Fruit fly (Drosophila melanogaster) whole organism, wandering third instar larva: ENCODE results near the gene Snx21.

Source experiments
- Abd-B ChIP-seq: fragments of >200 bp; optimal IDR thresholded peaks from 2 replicates; lab custom pipeline; 2017; ENCODE audit warnings: missing biosample characterization, missing genetic modification characterization
- CG32264 ChIP-seq: fragments of 200-800 bp; sonication (Bioruptor generic); optimal IDR thresholded peaks from 2 replicates; lab custom pipeline; 2016; ENCODE audit warnings: missing biosample characterization, missing genetic modification characterization
- CG9705 ChIP-seq: fragments of 200-800 bp; sonication (Bioruptor generic); optimal IDR thresholded peaks from 2 replicates; lab custom pipeline; 2018; ENCODE audit warnings: missing biosample characterization, mild to moderate bottlenecking, missing genetic modification characterization
- CrebA ChIP-seq: fragments of 200-800 bp; sonication (Bioruptor generic); optimal IDR thresholded peaks from 2 replicates; lab custom pipeline; 2016; ENCODE audit warnings: missing biosample characterization, mild to moderate bottlenecking, missing genetic modification characterization, borderline replicate concordance
- Dfd ChIP-seq: fragments of >200 bp; optimal IDR thresholded peaks from 2 replicates; lab custom pipeline; 2017; ENCODE audit warnings: missing biosample characterization, missing genetic modification characterization
- Dif ChIP-seq: fragments of 200-275, 200-300 bp; sonication (Bioruptor generic); optimal IDR thresholded peaks from 2 replicates; lab custom pipeline; 2018; ENCODE audit warnings: missing biosample characterization, missing genetic modification characterization; ENCODE audit not compliant: partially characterized antibody
- GATAd ChIP-seq: sonication (Bioruptor generic); optimal IDR thresholded peaks from 2 replicates; lab custom pipeline; 2016; ENCODE audit warnings: missing biosample characterization, missing genetic modification characterization
- HLH106 ChIP-seq: fragments of 200-800 bp; optimal IDR thresholded peaks from 3 replicates; lab custom pipeline; 2019; ENCODE audit warnings: missing biosample characterization, mild to moderate bottlenecking, missing genetic modification characterization, moderate library complexity
- Hnf4 ChIP-seq: fragments of 200-800 bp; sonication (Bioruptor generic); optimal IDR thresholded peaks from 2 replicates; lab custom pipeline; 2016; ENCODE audit warnings: missing biosample characterization, mild to moderate bottlenecking, missing genetic modification characterization
- Hr78 ChIP-seq: fragments of >200 bp; optimal IDR thresholded peaks from 2 replicates; lab custom pipeline; 2017; ENCODE audit warnings: missing biosample characterization, missing genetic modification characterization
- Hr83 ChIP-seq: fragments of 200-300 bp; sonication (Bioruptor generic); optimal IDR thresholded peaks from 2 replicates; lab custom pipeline; 2016; ENCODE audit warnings: missing biosample characterization, mild to moderate bottlenecking, missing genetic modification characterization, moderate library complexity; ENCODE audit not compliant: poor library complexity, severe bottlenecking
- Jra ChIP-seq: sonication (Bioruptor generic); optimal IDR thresholded peaks from 2 replicates; lab custom pipeline; 2016; ENCODE audit warnings: missing biosample characterization, missing genetic modification characterization
- Mio ChIP-seq: sonication (Bioruptor generic); optimal IDR thresholded peaks from 2 replicates; lab custom pipeline; 2016; ENCODE audit warnings: missing biosample characterization, missing genetic modification characterization
- Myc ChIP-seq: fragments of >200 bp; optimal IDR thresholded peaks from 2 replicates; lab custom pipeline; 2017
- N ChIP-seq: fragments of >200 bp; optimal IDR thresholded peaks from 2 replicates; lab custom pipeline; 2018; ENCODE audit warnings: missing biosample characterization, missing external identifiers, missing genetic modification characterization
- OdsH ChIP-seq: fragments of 200-800 bp; sonication (Bioruptor generic); optimal IDR thresholded peaks from 2 replicates; lab custom pipeline; 2016; ENCODE audit warnings: missing biosample characterization, mild to moderate bottlenecking, missing genetic modification characterization
- Rel ChIP-seq, 2 experiments: fragments of 200-800 bp; sonication (Bioruptor generic) in 1 of 2; optimal IDR thresholded peaks; 2 replicates in 1 of 2; 3 replicates in 1 of 2; lab custom pipeline; 2016 to 2019; ENCODE audit warnings: mild to moderate bottlenecking in 2 of 2, missing biosample characterization in 2 of 2, missing genetic modification characterization in 2 of 2, moderate library complexity in 1 of 2
- Sp1 ChIP-seq: fragments of 200-800 bp; sonication (Bioruptor generic); optimal IDR thresholded peaks from 3 replicates; lab custom pipeline; 2019; ENCODE audit warnings: missing biosample characterization, mild to moderate bottlenecking, missing genetic modification characterization, moderate library complexity
- Vsx2 ChIP-seq: fragments of 200-300, 225-300 bp; sonication (Bioruptor generic); optimal IDR thresholded peaks from 2 replicates; lab custom pipeline; 2018; ENCODE audit warnings: missing biosample characterization, missing genetic modification characterization; ENCODE audit not compliant: partially characterized antibody
- br ChIP-seq: fragments of 200-800 bp; sonication (Bioruptor generic); optimal IDR thresholded peaks from 2 replicates; lab custom pipeline; 2016; ENCODE audit warnings: missing biosample characterization, missing genetic modification characterization
- brk ChIP-seq: fragments of 200-800 bp; sonication (Bioruptor generic); optimal IDR thresholded peaks from 2 replicates; lab custom pipeline; 2016; ENCODE audit warnings: missing biosample characterization, mild to moderate bottlenecking, missing genetic modification characterization
- dl ChIP-seq, 2 experiments: fragments of 175-275, 200-275 bp in 1 of 2; fragments of 200-275 bp in 1 of 2; sonication (Bioruptor generic); optimal IDR thresholded peaks; lab custom pipeline; 2018; ENCODE audit warnings: mild to moderate bottlenecking in 2 of 2, missing biosample characterization in 2 of 2, missing genetic modification characterization in 2 of 2, moderate library complexity in 2 of 2; ENCODE audit not compliant: partially characterized antibody in 2 of 2, insufficient read depth in 1 of 2
- dmrt93B ChIP-seq: fragments of 200-800 bp; sonication (Bioruptor generic); optimal IDR thresholded peaks from 2 replicates; lab custom pipeline; 2018; ENCODE audit warnings: missing biosample characterization, mild to moderate bottlenecking, missing genetic modification characterization
- dsf ChIP-seq: sonication (Bioruptor generic); optimal IDR thresholded peaks from 2 replicates; lab custom pipeline; 2016; ENCODE audit warnings: missing biosample characterization, missing genetic modification characterization, borderline replicate concordance
- ey ChIP-seq: fragments of 200-800 bp; sonication (Bioruptor generic); optimal IDR thresholded peaks from 2 replicates; lab custom pipeline; 2016; ENCODE audit warnings: missing biosample characterization, missing genetic modification characterization
- foxo ChIP-seq, 2 experiments: fragments of 200-800 bp; sonication (Bioruptor generic); optimal IDR thresholded peaks; 2 replicates in 1 of 2; 3 replicates in 1 of 2; lab custom pipeline; 2016 to 2017; ENCODE audit warnings: missing biosample characterization in 2 of 2, missing genetic modification characterization in 2 of 2
- fru ChIP-seq: fragments of 200-800 bp; sonication (Bioruptor generic); optimal IDR thresholded peaks from 3 replicates; lab custom pipeline; 2016; ENCODE audit warnings: missing biosample characterization, mild to moderate bottlenecking, missing genetic modification characterization
- h ChIP-seq: fragments of 200-800 bp; sonication (Bioruptor generic); optimal IDR thresholded peaks from 3 replicates; lab custom pipeline; 2016; ENCODE audit warnings: missing biosample characterization, mild to moderate bottlenecking, missing genetic modification characterization
- jim ChIP-seq: fragments of 175-275, 200-325 bp; sonication (Bioruptor generic); optimal IDR thresholded peaks from 2 replicates; lab custom pipeline; 2016; ENCODE audit warnings: missing biosample characterization, mild to moderate bottlenecking, missing genetic modification characterization
- lola ChIP-seq: fragments of >200 bp; optimal IDR thresholded peaks from 2 replicates; lab custom pipeline; 2017; ENCODE audit warnings: missing biosample characterization, missing genetic modification characterization
- pan ChIP-seq: fragments of >200 bp; optimal IDR thresholded peaks from 2 replicates; lab custom pipeline; 2017
- psq ChIP-seq: fragments of 200-800 bp; sonication (Bioruptor generic); optimal IDR thresholded peaks from 3 replicates; lab custom pipeline; 2017; ENCODE audit warnings: missing biosample characterization, mild to moderate bottlenecking, missing genetic modification characterization, moderate library complexity
- rgr ChIP-seq: fragments of 200-800 bp; sonication (Bioruptor generic); optimal IDR thresholded peaks from 3 replicates; lab custom pipeline; 2016; ENCODE audit warnings: missing biosample characterization, mild to moderate bottlenecking, missing genetic modification characterization
- sage ChIP-seq: fragments of 200-800 bp; sonication (Bioruptor generic); optimal IDR thresholded peaks from 2 replicates; lab custom pipeline; 2016; ENCODE audit warnings: missing biosample characterization, mild to moderate bottlenecking, missing genetic modification characterization
- sv ChIP-seq: fragments of 200-800 bp; sonication (Bioruptor generic); optimal IDR thresholded peaks from 3 replicates; lab custom pipeline; 2016; ENCODE audit warnings: missing biosample characterization, missing genetic modification characterization
- tai ChIP-seq: sonication (Bioruptor generic); optimal IDR thresholded peaks from 2 replicates; lab custom pipeline; 2016; ENCODE audit warnings: missing biosample characterization, missing genetic modification characterization
- usp ChIP-seq: fragments of >200 bp; optimal IDR thresholded peaks from 2 replicates; lab custom pipeline; 2017; ENCODE audit warnings: missing biosample characterization, missing genetic modification characterization
- woc ChIP-seq: sonication (Bioruptor generic); optimal IDR thresholded peaks from 2 replicates; lab custom pipeline; 2016; ENCODE audit warnings: missing biosample characterization, mild to moderate bottlenecking, missing genetic modification characterization

Gene Snx21

dm6 chr2L:2749144-2749766, 16.2 kb downstream of the Snx21 start (continued):
- TF ChIP-seq woc (GFP tag; lab: Kevin White, UChicago) (peak; percentile 77), brk (GFP tag; lab: Kevin White, UChicago) (no peak)
- TF ChIP-seq, all 38 proteins: peak for 10

DNA sequence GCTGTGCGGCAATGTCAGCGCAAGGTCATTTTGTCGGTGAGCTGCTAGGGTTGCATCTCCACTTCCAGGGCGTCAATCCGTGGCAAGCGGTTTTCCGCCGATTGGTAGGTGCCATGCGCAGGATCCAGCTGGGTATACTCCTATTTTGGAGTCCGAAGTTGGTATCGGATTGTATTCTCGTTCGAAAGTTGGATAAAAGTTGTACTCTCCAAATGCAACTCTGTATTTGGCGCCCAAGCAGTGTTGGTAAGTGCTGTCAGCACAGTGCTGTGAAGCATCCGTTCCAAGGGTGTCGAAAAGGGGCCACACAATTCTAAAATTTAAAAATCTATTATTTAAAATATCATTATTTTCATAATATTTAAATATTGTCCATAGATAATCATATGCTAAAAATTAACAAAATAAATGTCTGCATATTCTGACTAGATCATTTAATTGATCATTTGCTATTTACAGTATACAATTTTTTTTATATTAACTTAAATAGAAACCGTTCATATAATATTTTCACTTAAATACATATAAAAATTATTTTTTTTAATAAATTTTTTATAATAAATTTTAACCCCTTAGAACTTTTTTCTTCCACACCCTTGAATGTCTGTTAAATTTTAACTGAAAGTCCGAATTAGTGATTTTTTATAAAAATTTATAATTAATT, 16.9 kb downstream of the Snx21 start:
- no peak for TF ChIP-seq CrebA (GFP tag; lab: Kevin White, UChicago)
- TF ChIP-seq sv (GFP tag; lab: Kevin White, UChicago) = peak; percentile 78
- peak; percentile 93 for TF ChIP-seq rgr (GFP tag; lab: Kevin White, UChicago)
- no peak for TF ChIP-seq Dfd (GFP tag; lab: Kevin White, UChicago)
- TF ChIP-seq h = peak; percentile 91
- peak; percentile 82 for TF ChIP-seq Jra (GFP tag; lab: Kevin White, UChicago)
- TF ChIP-seq OdsH (GFP tag; lab: Kevin White, UChicago) = peak; percentile 85
- TF ChIP-seq Dif (GFP tag; lab: Kevin White, UChicago) = no peak
- no peak for TF ChIP-seq brk (GFP tag; lab: Kevin White, UChicago)
- no peak for TF ChIP-seq tai (GFP tag; lab: Kevin White, UChicago)
- TF ChIP-seq CG32264 (GFP tag; lab: Kevin White, UChicago) = no peak
- peak; percentile 46 for TF ChIP-seq jim (GFP tag; lab: Kevin White, UChicago)
- peak; percentile 93 for TF ChIP-seq HLH106 (tag; lab: Kevin White, UChicago)
- no peak for TF ChIP-seq lola (GFP tag; lab: Kevin White, UChicago)
- no peak for TF ChIP-seq Abd-B (GFP tag; lab: Kevin White, UChicago)
- TF ChIP-seq CG9705 (GFP tag; lab: Kevin White, UChicago) = peak; percentile 86
- peak; percentile 91 for TF ChIP-seq Hr83 (GFP tag; lab: Kevin White, UChicago)
- peak; percentile 94 for TF ChIP-seq Sp1 (GFP tag; lab: Kevin White, UChicago)
- no peak for TF ChIP-seq Hr78 (GFP tag; lab: Kevin White, UChicago)
- peak; percentile 88 for TF ChIP-seq dmrt93B (GFP tag; lab: Kevin White, UChicago)
- TF ChIP-seq pan (lab: Kevin White, UChicago) = no peak
- peak; percentile 85 for TF ChIP-seq br
- TF ChIP-seq Mio (GFP tag; lab: Kevin White, UChicago) = peak; percentile 39
- TF ChIP-seq woc (GFP tag; lab: Kevin White, UChicago) = peak; percentile 92
- peak; percentile 82 for TF ChIP-seq ey (GFP tag; lab: Kevin White, UChicago)
- TF ChIP-seq sage (GFP tag; lab: Kevin White, UChicago) = no peak
- TF ChIP-seq dsf (GFP tag; lab: Kevin White, UChicago) = peak; percentile 61
- TF ChIP-seq GATAd (GFP tag; lab: Kevin White, UChicago) = no peak
- TF ChIP-seq foxo (GFP tag; optimal IDR thresholded peaks at IDR 0.05; lab: Kevin White, UChicago) = peak in 1 of 2 experiments; percentile 92
- TF ChIP-seq N (GFP tag; lab: Kevin White, UChicago) = no peak
- peak; percentile 79 for TF ChIP-seq Myc (lab: Kevin White, UChicago)
- no peak for TF ChIP-seq dl (GFP tag; optimal IDR thresholded peaks at IDR 0.05; lab: Kevin White, UChicago; ENCODE audit: insufficient read depth in 1 of 2, partially characterized antibody in 2 of 2)
- TF ChIP-seq Vsx2 (GFP tag; lab: Kevin White, UChicago) = no peak
- TF ChIP-seq fru (GFP tag; lab: Kevin White, UChicago) = peak; percentile 86
- TF ChIP-seq psq (GFP tag; lab: Kevin White, UChicago) = peak; percentile 88
- TF ChIP-seq Rel (GFP tag; optimal IDR thresholded peaks at IDR 0.05; lab: Kevin White, UChicago) = no peak
- peak; percentile 77 for TF ChIP-seq Rel (tag; optimal IDR thresholded peaks at IDR 0.05; lab: Kevin White, UChicago)
- no peak for TF ChIP-seq Hnf4 (GFP tag; lab: Kevin White, UChicago)
- TF ChIP-seq usp (GFP tag; lab: Kevin White, UChicago) = no peak
